Fruit fly (Drosophila melanogaster) whole organism, embryonic: ENCODE measurements around the gene CG3630.

Source experiments
- Asciz ChIP-seq: fragments of 200-800 bp; sonication (Bioruptor generic); optimal IDR thresholded peaks from 2 replicates; lab custom pipeline; 2017; ENCODE audit warnings: missing biosample characterization, mild to moderate bottlenecking, missing genetic modification characterization, missing genetic modification reagents
- Atf6 ChIP-seq: fragments of 200-800 bp; sonication (Bioruptor generic); IDR thresholded peaks from 2 replicates; pipeline ENCODE4 v1.3.6; 2022; ENCODE audit warnings: missing biosample characterization, missing genetic modification characterization
- B-H1 ChIP-seq: fragments of 200-800 bp; sonication (Bioruptor generic); IDR thresholded peaks from 3 replicates; pipeline ENCODE4 v1.3.6; 2022; ENCODE audit warnings: missing biosample characterization, missing genetic modification characterization
- BEAF-32 ChIP-seq: fragments of 200-800 bp; sonication (Bioruptor generic); optimal IDR thresholded peaks from 3 replicates; lab custom pipeline; 2017; ENCODE audit warnings: missing biosample characterization, missing genetic modification characterization, mild to moderate bottlenecking, moderate library complexity, missing genetic modification reagents
- Bdp1 ChIP-seq: fragments of 200-800 bp; sonication (Bioruptor generic); optimal IDR thresholded peaks from 3 replicates; lab custom pipeline; 2016; ENCODE audit warnings: missing biosample characterization, missing genetic modification characterization
- CG10209 ChIP-seq: fragments of 200-800 bp; sonication (Bioruptor generic); optimal IDR thresholded peaks from 3 replicates; lab custom pipeline; 2017; ENCODE audit warnings: missing biosample characterization, mild to moderate bottlenecking, missing genetic modification characterization, missing genetic modification reagents
- CG10267 ChIP-seq: fragments of 200-800 bp; sonication (Bioruptor generic); optimal IDR thresholded peaks from 2 replicates; lab custom pipeline; 2018; ENCODE audit warnings: missing biosample characterization, mild to moderate bottlenecking, missing genetic modification characterization, moderate library complexity
- CG12391 ChIP-seq: fragments of 200-800 bp; sonication (Bioruptor generic); optimal IDR thresholded peaks from 3 replicates; lab custom pipeline; 2018; ENCODE audit warnings: missing biosample characterization, mild to moderate bottlenecking, missing genetic modification characterization, moderate library complexity
- CG12744 ChIP-seq: fragments of 200-800 bp; sonication (Bioruptor generic); optimal IDR thresholded peaks from 2 replicates; lab custom pipeline; 2016; ENCODE audit warnings: missing biosample characterization, missing genetic modification characterization
- CG12942 ChIP-seq: fragments of 200-800 bp; sonication (Bioruptor generic); optimal IDR thresholded peaks from 3 replicates; lab custom pipeline; 2016; ENCODE audit warnings: missing biosample characterization, missing genetic modification characterization
- CG14014 ChIP-seq: fragments of 200-800 bp; sonication (Bioruptor generic); IDR thresholded peaks from 2 replicates; pipeline ENCODE4 v1.3.6; 2022; ENCODE audit warnings: missing biosample characterization, missing genetic modification characterization
- CG14710 ChIP-seq: fragments of 200-800 bp; sonication (Bioruptor generic); optimal IDR thresholded peaks from 3 replicates; lab custom pipeline; 2019; ENCODE audit warnings: missing biosample characterization, mild to moderate bottlenecking, missing genetic modification characterization, moderate library complexity
- CG15073 ChIP-seq: fragments of 200-800 bp; sonication (Bioruptor generic); optimal IDR thresholded peaks from 2 replicates; lab custom pipeline; 2016; ENCODE audit warnings: missing biosample characterization, missing genetic modification characterization
- CG1529 ChIP-seq: fragments of 200-800 bp; sonication (Bioruptor generic); optimal IDR thresholded peaks from 3 replicates; lab custom pipeline; 2018; ENCODE audit warnings: missing biosample characterization, missing genetic modification characterization
- CG16813 ChIP-seq: fragments of 200-800 bp; sonication (Bioruptor generic); IDR thresholded peaks from 3 replicates; pipeline ENCODE4 v1.3.6; 2022; ENCODE audit warnings: missing biosample characterization, missing genetic modification characterization; ENCODE audit not compliant: partially characterized antibody
- CG17328 ChIP-seq: fragments of 200-800 bp; sonication (Bioruptor generic); IDR thresholded peaks from 2 replicates; pipeline ENCODE4 v1.3.6; 2022; ENCODE audit warnings: missing biosample characterization, missing genetic modification characterization
- CG17829 ChIP-seq: fragments of 200-800 bp; optimal IDR thresholded peaks from 2 replicates; lab custom pipeline; 2019; ENCODE audit warnings: missing biosample characterization, mild to moderate bottlenecking, missing genetic modification characterization, moderate library complexity
- CG31441 ChIP-seq: fragments of 200-800 bp; sonication (Bioruptor generic); IDR thresholded peaks from 2 replicates; pipeline ENCODE4 v1.3.6; 2022; ENCODE audit warnings: missing biosample characterization, missing genetic modification characterization
- CG43689 ChIP-seq: fragments of 200-800 bp; sonication (Bioruptor generic); IDR thresholded peaks from 2 replicates; pipeline ENCODE4 v1.3.6; 2022; ENCODE audit warnings: missing biosample characterization, missing genetic modification characterization
- CG5953 ChIP-seq: fragments of 200-800 bp; sonication (Bioruptor generic); IDR thresholded peaks from 2 replicates; pipeline ENCODE4 v1.3.6; 2022; ENCODE audit warnings: missing biosample characterization, missing genetic modification characterization
- CG6272 ChIP-seq: fragments of 200-800 bp; sonication (Bioruptor generic); IDR thresholded peaks from 2 replicates; pipeline ENCODE4 v1.3.6; 2022; ENCODE audit warnings: missing biosample characterization, missing genetic modification characterization
- CG9932 ChIP-seq: fragments of 200-800 bp; sonication (Bioruptor generic); IDR thresholded peaks from 2 replicates; pipeline ENCODE4 v1.3.6; 2022; ENCODE audit warnings: missing biosample characterization, missing genetic modification characterization
- Chrac-16 ChIP-seq: fragments of 200-800 bp; sonication (Bioruptor generic); optimal IDR thresholded peaks from 3 replicates; lab custom pipeline; 2016; ENCODE audit warnings: missing biosample characterization, missing genetic modification characterization
- Dek ChIP-seq: fragments of 200-800 bp; sonication (Bioruptor generic); optimal IDR thresholded peaks from 3 replicates; lab custom pipeline; 2019; ENCODE audit warnings: missing biosample characterization, mild to moderate bottlenecking, missing genetic modification characterization, moderate library complexity
- ERR ChIP-seq: fragments of 200-800 bp; sonication (Bioruptor generic); optimal IDR thresholded peaks from 2 replicates; lab custom pipeline; 2016; ENCODE audit warnings: missing biosample characterization, missing genetic modification characterization
- GATAe ChIP-seq: fragments of 200-800 bp; sonication (Bioruptor generic); conservative IDR thresholded peaks from 2 replicates; pipeline ENCODE4 v1.3.6; 2022; ENCODE audit warnings: missing biosample characterization, missing genetic modification characterization
- Hmx ChIP-seq: fragments of 200-800 bp; sonication (Bioruptor generic); optimal IDR thresholded peaks from 2 replicates; lab custom pipeline; 2016; ENCODE audit warnings: missing biosample characterization, missing genetic modification characterization
- PHDP ChIP-seq: fragments of 200-800 bp; sonication (Bioruptor generic); optimal IDR thresholded peaks from 3 replicates; lab custom pipeline; 2018; ENCODE audit warnings: missing biosample characterization, mild to moderate bottlenecking, missing genetic modification characterization, moderate library complexity
- Ssrp ChIP-seq: fragments of 200-800 bp; sonication (Bioruptor generic); optimal IDR thresholded peaks from 2 replicates; lab custom pipeline; 2018; ENCODE audit warnings: missing biosample characterization, mild to moderate bottlenecking, missing genetic modification characterization, moderate library complexity
- ash1 ChIP-seq: fragments of 200-800 bp; sonication (Bioruptor generic); optimal IDR thresholded peaks from 2 replicates; lab custom pipeline; 2018; ENCODE audit warnings: missing biosample characterization, mild to moderate bottlenecking, missing genetic modification characterization
- az2 ChIP-seq: fragments of 200-800 bp; sonication (Bioruptor generic); optimal IDR thresholded peaks from 3 replicates; lab custom pipeline; 2016; ENCODE audit warnings: missing biosample characterization, missing genetic modification characterization
- bbx ChIP-seq: fragments of 200-800 bp; sonication (Bioruptor generic); IDR thresholded peaks from 2 replicates; pipeline ENCODE4 v1.3.6; 2022; ENCODE audit warnings: missing biosample characterization, missing genetic modification characterization; ENCODE audit not compliant: partially characterized antibody
- hkb ChIP-seq, 2 experiments: fragments of 200-800 bp in 1 of 2; fragments of >200 bp in 1 of 2; sonication (Bioruptor generic) in 1 of 2; IDR thresholded peaks in 1 of 2; optimal IDR thresholded peaks in 1 of 2; 2 replicates each; pipeline versions ENCODE4 v1.3.6 to Lab custom; 2017 to 2022; ENCODE audit warnings: missing biosample characterization in 1 of 2, missing genetic modification characterization in 1 of 2
- jigr1 ChIP-seq: fragments of 200-800 bp; sonication (Bioruptor generic); IDR thresholded peaks from 3 replicates; pipeline ENCODE4 v1.3.6; 2022; ENCODE audit warnings: missing biosample characterization, missing genetic modification characterization
- knrl ChIP-seq: fragments of 200-800 bp; sonication (Bioruptor generic); IDR thresholded peaks from 3 replicates; pipeline ENCODE4 v1.3.6; 2022; ENCODE audit warnings: missing biosample characterization, missing genetic modification characterization; ENCODE audit not compliant: partially characterized antibody
- mam ChIP-seq: fragments of 200-800 bp; sonication (Bioruptor generic); optimal IDR thresholded peaks from 3 replicates; lab custom pipeline; 2016; ENCODE audit warnings: missing biosample characterization, missing genetic modification characterization
- p53 ChIP-seq: fragments of 200-800 bp; sonication (Bioruptor generic); optimal IDR thresholded peaks from 2 replicates; lab custom pipeline; 2016; ENCODE audit warnings: missing biosample characterization, missing genetic modification characterization
- pan ChIP-seq, 4 experiments: fragments of >200 bp in 3 of 4; fragments of 200-800 bp in 1 of 4; sonication (Bioruptor generic) in 1 of 4; optimal IDR thresholded peaks in 3 of 4; IDR thresholded peaks in 1 of 4; 2 replicates each; pipeline versions ENCODE4 v1.3.6 to Lab custom; 2017 to 2022; ENCODE audit warnings: missing biosample characterization in 2 of 4, missing genetic modification characterization in 2 of 4, mixed read lengths in 1 of 4
- pho ChIP-seq: fragments of 200-800 bp; sonication (Bioruptor generic); optimal IDR thresholded peaks from 2 replicates; lab custom pipeline; 2016; ENCODE audit warnings: missing biosample characterization, missing genetic modification characterization
- pros ChIP-seq: fragments of 200-800 bp; sonication (Bioruptor generic); optimal IDR thresholded peaks from 3 replicates; lab custom pipeline; 2019; ENCODE audit warnings: missing biosample characterization, mild to moderate bottlenecking, missing genetic modification characterization, moderate library complexity
- rib ChIP-seq: fragments of 200-800 bp; sonication (Bioruptor generic); IDR thresholded peaks from 2 replicates; pipeline ENCODE4 v1.3.6; 2022; ENCODE audit warnings: missing biosample characterization, missing genetic modification characterization
- run ChIP-seq: fragments of 200-800 bp; sonication (Bioruptor generic); optimal IDR thresholded peaks from 3 replicates; lab custom pipeline; 2018; ENCODE audit warnings: missing biosample characterization, mild to moderate bottlenecking, missing genetic modification characterization
- stc ChIP-seq: fragments of 200-800 bp; sonication (Bioruptor generic); IDR thresholded peaks from 2 replicates; pipeline ENCODE4 v1.3.6; 2022; ENCODE audit warnings: missing biosample characterization, missing genetic modification characterization
- tin ChIP-seq: fragments of 200-800 bp; sonication (Bioruptor generic); optimal IDR thresholded peaks from 3 replicates; lab custom pipeline; 2016; ENCODE audit warnings: missing biosample characterization, missing genetic modification characterization
- trh ChIP-seq: fragments of 200-800 bp; sonication (Bioruptor generic); optimal IDR thresholded peaks from 2 replicates; lab custom pipeline; 2016; ENCODE audit warnings: missing biosample characterization, missing genetic modification characterization
- tx ChIP-seq: fragments of 200-800 bp; sonication (Bioruptor generic); optimal IDR thresholded peaks from 2 replicates; lab custom pipeline; 2016; ENCODE audit warnings: missing biosample characterization, missing genetic modification characterization
- unpg ChIP-seq: fragments of 200-800 bp; sonication (Bioruptor generic); optimal IDR thresholded peaks from 3 replicates; lab custom pipeline; 2018; ENCODE audit warnings: missing biosample characterization, mild to moderate bottlenecking, missing genetic modification characterization, moderate library complexity
- wor ChIP-seq: fragments of 200-800 bp; sonication (Bioruptor generic); IDR thresholded peaks from 2 replicates; pipeline ENCODE4 v1.3.6; 2022; ENCODE audit warnings: missing biosample characterization, missing genetic modification characterization

Gene CG3630

dm6 chrX:2136831-2137452 is 25.1 kb upstream of the CG3630 start (continued):
- peak; percentile 99 for TF ChIP-seq CG10267 (tag; lab: Kevin White, UChicago)
- peak; percentile 98 for TF ChIP-seq Hmx (GFP tag; lab: Kevin White, UChicago)
- TF ChIP-seq tx (GFP tag; lab: Kevin White, UChicago) = peak; percentile 100
- TF ChIP-seq BEAF-32 (GFP tag; lab: Kevin White, UChicago) = peak; percentile 42
- peak; percentile 36; the same call in 1 of the 2 replicates for TF ChIP-seq bbx (GFP tag; lab: Robert Waterston, UW)
- TF ChIP-seq CG16813 (GFP tag; lab: Robert Waterston, UW) = 0 out of 3 replicates have a peak, but pooled peaks have one; percentile 39
- TF ChIP-seq CG14014 (GFP tag; lab: Robert Waterston, UW) = peak; percentile 100
- TF ChIP-seq Asciz (GFP tag; lab: Kevin White, UChicago) = peak; percentile 100
- peak; percentile 100 for TF ChIP-seq jigr1 (GFP tag; lab: Robert Waterston, UW)
- peak; percentile 100 for TF ChIP-seq CG9932 (GFP tag; lab: Robert Waterston, UW)
- peak; percentile 100 for TF ChIP-seq Atf6 (GFP tag; lab: Robert Waterston, UW)
- TF ChIP-seq az2 (GFP tag; lab: Kevin White, UChicago) = peak; percentile 100
- peak; percentile 100 for TF ChIP-seq CG1529 (GFP tag; lab: Kevin White, UChicago)
- no peak for TF ChIP-seq hkb (optimal IDR thresholded peaks at IDR 0.05; lab: Kevin White, UChicago)
- peak; percentile 100 for TF ChIP-seq hkb (GFP tag; IDR thresholded peaks at IDR 0.05; lab: Robert Waterston, UW)
- peak; percentile 100 for TF ChIP-seq CG5953 (GFP tag; lab: Robert Waterston, UW)
- no peak; the same call in 1 of the 3 replicates for TF ChIP-seq knrl (GFP tag; lab: Robert Waterston, UW)
- peak; percentile 100 for TF ChIP-seq ash1 (GFP tag; lab: Kevin White, UChicago)
- TF ChIP-seq ERR (GFP tag; lab: Kevin White, UChicago) = peak; percentile 99
- TF ChIP-seq Chrac-16 (GFP tag; lab: Kevin White, UChicago) = peak; percentile 100
- peak; percentile 100 for TF ChIP-seq Ssrp (tag; lab: Kevin White, UChicago)
- TF ChIP-seq stc (GFP tag; lab: Robert Waterston, UW) = peak; percentile 100
- TF ChIP-seq CG10209 = peak; percentile 100
- TF ChIP-seq CG12942 (GFP tag; lab: Kevin White, UChicago) = peak; percentile 100
- peak; percentile 100 for TF ChIP-seq CG17328 (GFP tag; lab: Robert Waterston, UW)
- TF ChIP-seq unpg (GFP tag; lab: Kevin White, UChicago) = peak; percentile 100
- TF ChIP-seq CG31441 (GFP tag; lab: Robert Waterston, UW) = peak; percentile 79
- TF ChIP-seq B-H1 = peak; percentile 100
- TF ChIP-seq CG43689 (GFP tag; lab: Robert Waterston, UW) = peak; percentile 100
- peak; percentile 100 for TF ChIP-seq mam
- TF ChIP-seq p53 (GFP tag; lab: Kevin White, UChicago) = peak; percentile 99
- peak; percentile 100 for TF ChIP-seq PHDP (tag; lab: Kevin White, UChicago)
- TF ChIP-seq Bdp1 = peak; percentile 97
- peak; percentile 100 for TF ChIP-seq CG12391 (tag; lab: Kevin White, UChicago)
- peak in 1 of 2 experiments; percentile 84 for TF ChIP-seq pan (optimal IDR thresholded peaks at IDR 0.05; lab: Kevin White, UChicago)
- TF ChIP-seq pan (GFP tag; optimal IDR thresholded peaks at IDR 0.05 in 1 of 2, IDR thresholded peaks at IDR 0.05 in 1 of 2) = peak; percentile 85 to 100
- peak; percentile 99 for TF ChIP-seq CG14710
- peak; percentile 100 for TF ChIP-seq CG6272 (GFP tag; lab: Robert Waterston, UW)
- TF ChIP-seq Dek (tag; lab: Kevin White, UChicago) = peak; percentile 100
- peak; percentile 100 for TF ChIP-seq CG17829 (tag; lab: Kevin White, UChicago)
- TF ChIP-seq CG15073 (GFP tag; lab: Kevin White, UChicago) = peak; percentile 95
- TF ChIP-seq trh (GFP tag; lab: Kevin White, UChicago) = peak; percentile 100
- peak; percentile 100 for TF ChIP-seq CG12744 (GFP tag; lab: Kevin White, UChicago)
- peak; percentile 100 for TF ChIP-seq GATAe
- peak; percentile 99 for TF ChIP-seq run
- TF ChIP-seq wor = peak; percentile 100
- TF ChIP-seq rib (GFP tag; lab: Robert Waterston, UW) = peak; percentile 100
- TF ChIP-seq tin (GFP tag; lab: Kevin White, UChicago) = peak; percentile 100
- peak; percentile 100 for TF ChIP-seq pho
- TF ChIP-seq pros = no peak
